Fruit fly (Drosophila melanogaster) whole organism, embryonic: Measurements from ENCODE around the gene CG5087.

ENCODE experiments used
- ATbp ChIP-seq: fragments of 200-800 bp; sonication (Bioruptor generic); optimal IDR thresholded peaks from 2 replicates; lab custom pipeline; 2017; ENCODE audit warnings: missing biosample characterization, mild to moderate bottlenecking, missing genetic modification characterization, missing genetic modification reagents
- Antp ChIP-seq: fragments of 200-800 bp; sonication (Bioruptor generic); optimal IDR thresholded peaks from 3 replicates; lab custom pipeline; 2016; ENCODE audit warnings: missing biosample characterization, missing genetic modification characterization
- Bdp1 ChIP-seq: fragments of 200-800 bp; sonication (Bioruptor generic); optimal IDR thresholded peaks from 3 replicates; lab custom pipeline; 2016; ENCODE audit warnings: missing biosample characterization, missing genetic modification characterization
- CG10959 ChIP-seq: fragments of 200-800 bp; sonication (Bioruptor generic); IDR thresholded peaks from 2 replicates; pipeline ENCODE4 v1.3.6; 2022; ENCODE audit warnings: missing biosample characterization, missing genetic modification characterization
- CG12071 ChIP-seq: fragments of 200-800 bp; sonication (Bioruptor generic); optimal IDR thresholded peaks from 3 replicates; lab custom pipeline; 2018; ENCODE audit warnings: missing biosample characterization, mild to moderate bottlenecking, missing genetic modification characterization
- CG12104 ChIP-seq: fragments of 200-800 bp; sonication (Bioruptor generic); optimal IDR thresholded peaks from 3 replicates; lab custom pipeline; 2016; ENCODE audit warnings: missing biosample characterization, missing genetic modification characterization
- CG13894 ChIP-seq: fragments of 200-800 bp; sonication (Bioruptor generic); optimal IDR thresholded peaks from 3 replicates; lab custom pipeline; 2018; ENCODE audit warnings: missing biosample characterization, mild to moderate bottlenecking, missing genetic modification characterization, moderate library complexity
- CG14667 ChIP-seq: fragments of 200-800 bp; sonication (Bioruptor generic); IDR thresholded peaks from 2 replicates; pipeline ENCODE4 v1.3.6; 2022; ENCODE audit warnings: missing biosample characterization, missing genetic modification characterization
- CG15011 ChIP-seq: fragments of 200-800 bp; sonication (Bioruptor generic); optimal IDR thresholded peaks from 3 replicates; lab custom pipeline; 2018; ENCODE audit warnings: missing biosample characterization, mild to moderate bottlenecking, missing genetic modification characterization
- CG16813 ChIP-seq: fragments of 200-800 bp; sonication (Bioruptor generic); IDR thresholded peaks from 3 replicates; pipeline ENCODE4 v1.3.6; 2022; ENCODE audit warnings: missing biosample characterization, missing genetic modification characterization; ENCODE audit not compliant: partially characterized antibody
- CG2712 ChIP-seq: fragments of 200-800 bp; optimal IDR thresholded peaks from 3 replicates; lab custom pipeline; 2019; ENCODE audit warnings: missing biosample characterization, mild to moderate bottlenecking, missing genetic modification characterization, moderate library complexity
- CG31441 ChIP-seq: fragments of 200-800 bp; sonication (Bioruptor generic); IDR thresholded peaks from 2 replicates; pipeline ENCODE4 v1.3.6; 2022; ENCODE audit warnings: missing biosample characterization, missing genetic modification characterization
- CG33557 ChIP-seq: fragments of 200-800 bp; sonication (Bioruptor generic); optimal IDR thresholded peaks from 2 replicates; lab custom pipeline; 2019; ENCODE audit warnings: missing biosample characterization, mild to moderate bottlenecking, missing genetic modification characterization, moderate library complexity
- CG34422 ChIP-seq: fragments of 200-800 bp; sonication (Bioruptor generic); IDR thresholded peaks from 3 replicates; pipeline ENCODE4 v1.3.6; 2022; ENCODE audit warnings: missing biosample characterization, missing genetic modification characterization
- CG4707 ChIP-seq: fragments of 200-800 bp; sonication (Bioruptor generic); optimal IDR thresholded peaks from 2 replicates; lab custom pipeline; 2018; ENCODE audit warnings: missing biosample characterization, mild to moderate bottlenecking, missing genetic modification characterization, moderate library complexity
- CG6689 ChIP-seq: fragments of 200-800 bp; sonication (Bioruptor generic); IDR thresholded peaks from 2 replicates; pipeline ENCODE4 v1.3.6; 2022; ENCODE audit warnings: missing biosample characterization, missing genetic modification characterization
- CG8281 ChIP-seq: fragments of 200-800 bp; sonication (Bioruptor generic); optimal IDR thresholded peaks from 2 replicates; lab custom pipeline; 2018; ENCODE audit warnings: missing biosample characterization, mild to moderate bottlenecking, missing genetic modification characterization, moderate library complexity
- CG8290 ChIP-seq, 3 experiments: fragments of 200-800 bp; sonication (Bioruptor generic); optimal IDR thresholded peaks; 2 replicates each; lab custom pipeline; 2016 to 2019; ENCODE audit warnings: missing biosample characterization in 3 of 3, missing genetic modification characterization in 3 of 3, mild to moderate bottlenecking in 2 of 3, moderate library complexity in 1 of 3
- CG9215 ChIP-seq: fragments of 200-800 bp; sonication (Bioruptor generic); IDR thresholded peaks from 2 replicates; pipeline ENCODE4 v1.3.6; 2022; ENCODE audit warnings: missing biosample characterization, missing genetic modification characterization
- CG9727 ChIP-seq: fragments of 200-800 bp; sonication (Bioruptor generic); optimal IDR thresholded peaks from 3 replicates; lab custom pipeline; 2017; ENCODE audit warnings: missing biosample characterization, mild to moderate bottlenecking, missing genetic modification characterization
- Dip3 ChIP-seq: fragments of 200-800 bp; sonication (Bioruptor generic); optimal IDR thresholded peaks from 3 replicates; lab custom pipeline; 2016; ENCODE audit warnings: missing biosample characterization, missing genetic modification characterization
- Dll ChIP-seq: fragments of 200-800 bp; sonication (Bioruptor generic); IDR thresholded peaks from 4 replicates; pipeline ENCODE4 v1.3.6; 2022; ENCODE audit warnings: missing biosample characterization, missing genetic modification characterization; ENCODE audit not compliant: partially characterized antibody
- Drgx ChIP-seq: fragments of 200-800 bp; sonication (Bioruptor generic); IDR thresholded peaks from 2 replicates; pipeline ENCODE4 v1.3.6; 2022; ENCODE audit warnings: missing biosample characterization, missing genetic modification characterization
- Hr3 ChIP-seq: fragments of 200-800 bp; sonication (Bioruptor generic); optimal IDR thresholded peaks from 3 replicates; lab custom pipeline; 2016; ENCODE audit warnings: missing biosample characterization, missing genetic modification characterization
- Jarid2 ChIP-seq: fragments of 200-800 bp; sonication (Bioruptor generic); optimal IDR thresholded peaks from 3 replicates; lab custom pipeline; 2017; ENCODE audit warnings: mild to moderate bottlenecking, missing biosample characterization, missing genetic modification reagents, missing genetic modification characterization
- Lim3 ChIP-seq: fragments of 200-800 bp; sonication (Bioruptor generic); IDR thresholded peaks from 2 replicates; pipeline ENCODE4 v1.3.6; 2022; ENCODE audit warnings: missing biosample characterization, missing genetic modification characterization
- Max ChIP-seq: fragments of 200-800 bp; sonication (Bioruptor generic); optimal IDR thresholded peaks from 2 replicates; lab custom pipeline; 2016; ENCODE audit warnings: missing biosample characterization, mild to moderate bottlenecking, missing genetic modification characterization
- NK7.1 ChIP-seq: fragments of 200-800 bp; sonication (Bioruptor generic); optimal IDR thresholded peaks from 3 replicates; lab custom pipeline; 2016; ENCODE audit warnings: missing biosample characterization, missing genetic modification characterization
- Nf-YC ChIP-seq: fragments of 200-800 bp; optimal IDR thresholded peaks from 3 replicates; lab custom pipeline; 2019; ENCODE audit warnings: missing biosample characterization, mild to moderate bottlenecking, missing genetic modification characterization, moderate library complexity
- Pdp1 ChIP-seq, 2 experiments: fragments of 200-800 bp; sonication (Bioruptor generic); optimal IDR thresholded peaks; 3 replicates each; lab custom pipeline; 2016; ENCODE audit warnings: missing biosample characterization in 2 of 2, missing genetic modification characterization in 2 of 2, mild to moderate bottlenecking in 1 of 2, moderate library complexity in 1 of 2
- Vsx1 ChIP-seq: fragments of 200-800 bp; sonication (Bioruptor generic); optimal IDR thresholded peaks from 2 replicates; lab custom pipeline; 2017; ENCODE audit warnings: missing biosample characterization, mild to moderate bottlenecking, missing genetic modification characterization, missing genetic modification reagents
- aop ChIP-seq: fragments of 200-800 bp; sonication (Bioruptor generic); IDR thresholded peaks from 2 replicates; pipeline ENCODE4 v1.3.6; 2022; ENCODE audit warnings: missing biosample characterization, missing genetic modification characterization
- ara ChIP-seq: fragments of 200-800 bp; sonication (Bioruptor generic); IDR thresholded peaks from 2 replicates; pipeline ENCODE4 v1.3.6; 2022; ENCODE audit warnings: missing biosample characterization, missing genetic modification characterization
- bsh ChIP-seq, 2 experiments: fragments of 200-800 bp; sonication (Bioruptor generic); optimal IDR thresholded peaks; 2 replicates each; lab custom pipeline; 2017 to 2018; ENCODE audit warnings: mild to moderate bottlenecking in 2 of 2, missing biosample characterization in 2 of 2, missing genetic modification characterization in 2 of 2, moderate library complexity in 1 of 2
- cad ChIP-seq: fragments of >200 bp; optimal IDR thresholded peaks from 2 replicates; lab custom pipeline; 2017; ENCODE audit warnings: missing biosample characterization, missing genetic modification characterization
- crol ChIP-seq: fragments of 200-800 bp; sonication (Bioruptor generic); IDR thresholded peaks from 2 replicates; pipeline ENCODE4 v1.3.6; 2022; ENCODE audit warnings: missing biosample characterization, missing genetic modification characterization
- dpn ChIP-seq, 2 experiments: fragments of 200-800 bp; sonication (Bioruptor generic); optimal IDR thresholded peaks; 3 replicates each; lab custom pipeline; 2016; ENCODE audit warnings: missing biosample characterization in 2 of 2, missing genetic modification characterization in 2 of 2
- grau ChIP-seq: fragments of 200-800 bp; optimal IDR thresholded peaks from 3 replicates; lab custom pipeline; 2019; ENCODE audit warnings: missing biosample characterization, mild to moderate bottlenecking, missing genetic modification characterization, moderate library complexity
- nau ChIP-seq: fragments of 200-800 bp; sonication (Bioruptor generic); optimal IDR thresholded peaks from 3 replicates; lab custom pipeline; 2017; ENCODE audit warnings: missing biosample characterization, mild to moderate bottlenecking, missing genetic modification characterization, missing genetic modification reagents
- nerfin-1 ChIP-seq: fragments of 200-800 bp; sonication (Bioruptor generic); optimal IDR thresholded peaks from 3 replicates; lab custom pipeline; 2019; ENCODE audit warnings: missing biosample characterization, mild to moderate bottlenecking, missing genetic modification characterization, moderate library complexity
- nerfin-2 ChIP-seq: fragments of 200-800 bp; sonication (Bioruptor generic); IDR thresholded peaks from 2 replicates; pipeline ENCODE4 v1.3.6; 2022; ENCODE audit warnings: missing biosample characterization, missing genetic modification characterization; ENCODE audit not compliant: partially characterized antibody
- odd ChIP-seq: fragments of 200-800 bp; sonication (Bioruptor generic); optimal IDR thresholded peaks from 2 replicates; lab custom pipeline; 2017; ENCODE audit warnings: missing biosample characterization, mild to moderate bottlenecking, missing genetic modification characterization
- psq ChIP-seq: fragments of 200-800 bp; sonication (Bioruptor generic); optimal IDR thresholded peaks from 2 replicates; lab custom pipeline; 2017; ENCODE audit warnings: missing biosample characterization, missing genetic modification characterization
- ranshi ChIP-seq: fragments of 200-800 bp; sonication (Bioruptor generic); IDR thresholded peaks from 2 replicates; pipeline ENCODE4 v1.3.6; 2022; ENCODE audit warnings: missing biosample characterization, missing genetic modification characterization
- salm ChIP-seq: fragments of 200-800 bp; sonication (Bioruptor generic); optimal IDR thresholded peaks from 2 replicates; lab custom pipeline; 2018; ENCODE audit warnings: missing biosample characterization, mild to moderate bottlenecking, missing genetic modification characterization
- sob ChIP-seq: fragments of 200-800 bp; sonication (Bioruptor generic); IDR thresholded peaks from 2 replicates; pipeline ENCODE4 v1.3.6; 2022; ENCODE audit warnings: missing biosample characterization, missing genetic modification characterization
- ssp ChIP-seq: fragments of 200-800 bp; sonication (Bioruptor generic); IDR thresholded peaks from 2 replicates; pipeline ENCODE4 v1.3.6; 2022; ENCODE audit warnings: missing biosample characterization, missing genetic modification characterization
- ttk ChIP-seq: fragments of 200-800 bp; sonication (Bioruptor generic); IDR thresholded peaks from 2 replicates; pipeline ENCODE4 v2.1.2; 2022; ENCODE audit warnings: missing biosample characterization, missing genetic modification characterization
- vfl ChIP-seq: fragments of 200-800 bp; sonication (Bioruptor generic); optimal IDR thresholded peaks from 2 replicates; lab custom pipeline; 2016; ENCODE audit warnings: missing biosample characterization, missing genetic modification characterization
- zen2 ChIP-seq: fragments of 200-800 bp; sonication (Bioruptor generic); IDR thresholded peaks from 3 replicates; pipeline ENCODE4 v1.3.6; 2022; ENCODE audit warnings: missing biosample characterization, missing genetic modification characterization; ENCODE audit not compliant: partially characterized antibody

The CG5087 gene

DNA sequence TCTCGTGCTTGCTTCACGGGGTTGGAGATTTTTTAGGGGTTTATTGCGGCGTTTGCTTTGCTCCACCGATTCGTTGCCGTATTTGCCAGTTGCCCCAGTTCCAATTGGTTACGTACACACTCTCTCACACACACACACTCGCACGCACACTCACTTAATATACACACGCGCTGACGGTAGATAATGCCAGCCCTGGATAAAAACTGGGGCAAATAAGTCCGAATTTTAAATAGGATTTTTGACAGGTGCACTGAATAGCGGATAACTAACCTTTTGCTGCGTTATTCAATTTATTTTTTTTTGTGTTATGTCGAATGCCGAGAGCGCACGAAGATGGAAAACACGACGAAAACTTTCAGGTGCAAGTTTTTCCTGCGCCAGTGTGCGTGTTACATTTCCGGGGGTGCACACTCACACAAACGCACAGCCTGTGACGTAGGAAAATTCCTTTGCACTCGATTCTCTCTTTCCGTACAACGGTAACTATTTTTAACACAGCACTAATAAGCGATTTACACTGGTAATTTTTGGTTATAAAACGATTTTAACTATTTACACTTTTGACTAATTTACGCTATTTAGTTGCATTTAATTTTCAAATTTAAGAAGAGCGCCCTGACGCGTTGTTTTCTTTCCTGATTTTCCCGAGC lies 45.3 kb upstream of the CG5087 start (continued):
- TF ChIP-seq ttk, result 0 out of 2 replicates have a peak, but pooled peaks have one; percentile 28
- TF ChIP-seq Pdp1 (GFP tag; optimal IDR thresholded peaks at IDR 0.05; lab: Kevin White, UChicago), result peak in 1 of 2 experiments; percentile 31
- no peak for TF ChIP-seq Max (GFP tag; lab: Kevin White, UChicago)
- no peak for TF ChIP-seq Hr3 (GFP tag; lab: Kevin White, UChicago)
- no peak for TF ChIP-seq Bdp1
- no peak for TF ChIP-seq CG9215 (GFP tag; lab: Robert Waterston, UW)
- TF ChIP-seq zen2 (GFP tag; lab: Robert Waterston, UW), result no peak
- no peak for TF ChIP-seq psq (GFP tag; lab: Kevin White, UChicago)
- no peak for TF ChIP-seq salm
- TF ChIP-seq ssp (GFP tag; lab: Robert Waterston, UW), result no peak
- no peak for TF ChIP-seq CG33557 (GFP tag; lab: Kevin White, UChicago)
- no peak for TF ChIP-seq CG10959 (GFP tag; lab: Robert Waterston, UW)
- TF ChIP-seq odd (GFP tag; lab: Kevin White, UChicago), result no peak
- TF ChIP-seq CG8290 (GFP tag; optimal IDR thresholded peaks at IDR 0.05; lab: Kevin White, UChicago), result no peak
- TF ChIP-seq CG8290 (tag; optimal IDR thresholded peaks at IDR 0.05; lab: Kevin White, UChicago), result no peak
- TF ChIP-seq CG12104, result no peak
- TF ChIP-seq Antp (GFP tag; lab: Kevin White, UChicago), result no peak
- peak; percentile 96 for TF ChIP-seq nerfin-1 (tag; lab: Kevin White, UChicago)
- TF ChIP-seq ATbp, result no peak
- no peak for TF ChIP-seq bsh (GFP tag; optimal IDR thresholded peaks at IDR 0.05; lab: Kevin White, UChicago)
- no peak for TF ChIP-seq nau (GFP tag; lab: Kevin White, UChicago)
- no peak for TF ChIP-seq Jarid2 (GFP tag; lab: Kevin White, UChicago)
- no peak for TF ChIP-seq Drgx (GFP tag; lab: Robert Waterston, UW)
- TF ChIP-seq NK7.1 (GFP tag; lab: Kevin White, UChicago), result no peak
- no peak for TF ChIP-seq CG13894 (tag; lab: Kevin White, UChicago)
- TF ChIP-seq CG15011 (GFP tag; lab: Kevin White, UChicago), result no peak
- TF ChIP-seq CG2712 (tag; lab: Kevin White, UChicago), result no peak
- no peak for TF ChIP-seq vfl (GFP tag; lab: Kevin White, UChicago)
- TF ChIP-seq CG31441, result no peak
- no peak for TF ChIP-seq aop (GFP tag; lab: Robert Waterston, UW)
- no peak for TF ChIP-seq CG4707 (GFP tag; lab: Kevin White, UChicago)
- TF ChIP-seq CG9727, result no peak
- TF ChIP-seq CG14667 (GFP tag; lab: Robert Waterston, UW), result no peak
- no peak for TF ChIP-seq cad (GFP tag; lab: Kevin White, UChicago)
- no peak for TF ChIP-seq CG6689 (GFP tag; lab: Robert Waterston, UW)
- TF ChIP-seq ara (GFP tag; lab: Robert Waterston, UW), result 0 out of 2 replicates have a peak, but pooled peaks have one; percentile 23
- no peak for TF ChIP-seq CG16813 (GFP tag; lab: Robert Waterston, UW)
- no peak for TF ChIP-seq nerfin-2 (GFP tag; lab: Robert Waterston, UW)
- no peak for TF ChIP-seq CG12071 (GFP tag; lab: Kevin White, UChicago)
- TF ChIP-seq Nf-YC (tag; lab: Kevin White, UChicago), result peak; percentile 26
- no peak for TF ChIP-seq Lim3 (GFP tag; lab: Robert Waterston, UW)
- TF ChIP-seq Vsx1, result no peak
- no peak; the same call in 2 of the 3 replicates for TF ChIP-seq CG34422 (GFP tag; lab: Robert Waterston, UW)
- TF ChIP-seq ranshi (GFP tag; lab: Robert Waterston, UW), result no peak
- TF ChIP-seq Dip3, result no peak
- TF ChIP-seq dpn (GFP tag; optimal IDR thresholded peaks at IDR 0.05; lab: Kevin White, UChicago), result no peak
- no peak for TF ChIP-seq grau
- no peak for TF ChIP-seq CG8281 (tag; lab: Kevin White, UChicago)
- TF ChIP-seq Dll (GFP tag; lab: Robert Waterston, UW), result no peak
- TF ChIP-seq crol (GFP tag; lab: Robert Waterston, UW), result no peak
- TF ChIP-seq sob (GFP tag; lab: Robert Waterston, UW), result no peak
